Worm (Caenorhabditis elegans): Measurements from ENCODE around the gene F13B9.2.

ce11 chrX:8308491-8308890 is 23.0 kb downstream of the F13B9.2 start:
- no peak for TF ChIP-seq flt-1 (GFP tag; IDR thresholded peaks at IDR 0.05)
- no peak for TF ChIP-seq aly-1 (tag; optimal IDR thresholded peaks at IDR 0.05)
- no peak for TF ChIP-seq ceh-36 (tag; optimal IDR thresholded peaks at IDR 0.05)
- TF ChIP-seq F13C5.2 (tag; optimal IDR thresholded peaks at IDR 0.05) = no peak
- no peak for TF ChIP-seq pes-1 (GFP tag; IDR thresholded peaks at IDR 0.05)
- no peak for TF ChIP-seq ama-1 (optimal IDR thresholded peaks at IDR 0.05)
- TF ChIP-seq tra-4 (tag; optimal IDR thresholded peaks at IDR 0.05) = no peak
- TF ChIP-seq hmg-4 (GFP tag; optimal IDR thresholded peaks at IDR 0.05) = no peak
- no peak for TF ChIP-seq hnd-1 (tag; optimal IDR thresholded peaks at IDR 0.05)
